Worm (Caenorhabditis elegans) whole organism, midembryonic: ENCODE measurements around the gene Y25C1A.8.

Source experiments
- T22C8.4 ChIP-seq: fragments of 200-800 bp; sonication (Bioruptor generic); IDR thresholded peaks from 2 replicates; pipeline ENCODE4 v1.3.6; 2022; ENCODE audit warnings: missing genetic modification characterization, missing compliant biosample characterization
- cog-1 ChIP-seq: sonication (generic microtip); optimal IDR thresholded peaks from 2 replicates; lab custom pipeline; 2016; ENCODE audit warnings: missing genetic modification characterization, missing compliant biosample characterization
- flt-1 ChIP-seq: fragments of 200-800 bp; sonication (Bioruptor generic); IDR thresholded peaks from 2 replicates; pipeline ENCODE4 v1.3.6; 2022; ENCODE audit warnings: missing genetic modification characterization, missing compliant biosample characterization
- klf-2 ChIP-seq: fragments of 200-800 bp; sonication (Bioruptor generic); conservative IDR thresholded peaks from 2 replicates; pipeline ENCODE4 v1.3.6; 2022; ENCODE audit warnings: missing genetic modification reagents, missing genetic modification characterization, missing compliant biosample characterization
- med-1 ChIP-seq: sonication (generic microtip); optimal IDR thresholded peaks from 2 replicates; lab custom pipeline; 2017; ENCODE audit warnings: missing genetic modification characterization, mild to moderate bottlenecking, missing compliant biosample characterization, antibody characterized with exemption, missing genetic modification reagents; ENCODE audit not compliant: insufficient read depth
- ref-1 ChIP-seq: fragments of 200-800 bp; sonication (Bioruptor generic); conservative IDR thresholded peaks from 2 replicates; pipeline ENCODE4 v1.3.6; 2022; ENCODE audit warnings: missing genetic modification reagents, missing genetic modification characterization, missing compliant biosample characterization
- tab-1 ChIP-seq: fragments of 200-800 bp; sonication (Bioruptor generic); IDR thresholded peaks from 2 replicates; pipeline ENCODE4 v1.3.6; 2022; ENCODE audit warnings: missing genetic modification characterization, missing compliant biosample characterization
- ztf-23 ChIP-seq: fragments of 200-800 bp; sonication (Bioruptor generic); IDR thresholded peaks from 2 replicates; pipeline ENCODE4 v1.3.6; 2022; ENCODE audit warnings: missing genetic modification reagents, missing genetic modification characterization, missing compliant biosample characterization
- ztf-29 ChIP-seq: fragments of 200-800 bp; sonication (Bioruptor generic); IDR thresholded peaks from 2 replicates; pipeline ENCODE4 v1.3.6; 2022; ENCODE audit warnings: missing genetic modification reagents, missing genetic modification characterization, missing compliant biosample characterization

- TF ChIP-seq klf-2 (GFP tag; lab: Robert Waterston, UW) (no peak), flt-1 (no peak), ztf-29 (no peak), cog-1 (tag; lab: Kevin White, UChicago) (no peak), ztf-23 (GFP tag; lab: Robert Waterston, UW) (no peak), ref-1 (no peak), med-1 (GFP tag; lab: Kevin White, UChicago) (no peak), T22C8.4 (GFP tag; lab: Robert Waterston, UW) (no peak), tab-1 (GFP tag; lab: Robert Waterston, UW) (no peak)
Observed at ce11 chrII:3043358-3043757, 33.4 kb downstream of the Y25C1A.8 start, which contains the start of gene B0454.8.
